Fruit fly (Drosophila melanogaster) whole organism, prepupa: ENCODE data around the gene bb8.
A peak's percentile ranks its signal among the peaks of the same experiment; 100 is the strongest.

ENCODE experiments used
- Blimp-1 ChIP-seq: fragments of 200-800 bp; sonication (Bioruptor generic); optimal IDR thresholded peaks from 3 replicates; lab custom pipeline; 2017; ENCODE audit warnings: missing biosample characterization, missing genetic modification characterization, mild to moderate bottlenecking, moderate library complexity, missing genetic modification reagents
- CG10631 ChIP-seq: fragments of 200-800 bp; sonication (Bioruptor generic); optimal IDR thresholded peaks from 2 replicates; lab custom pipeline; 2016; ENCODE audit warnings: missing biosample characterization, missing genetic modification characterization
- CG10669 ChIP-seq: fragments of 200-800 bp; sonication (Bioruptor generic); optimal IDR thresholded peaks from 3 replicates; lab custom pipeline; 2018; ENCODE audit warnings: missing biosample characterization, mild to moderate bottlenecking, missing genetic modification characterization, moderate library complexity
- CG11294 ChIP-seq: fragments of 200-800 bp; sonication (Bioruptor generic); IDR thresholded peaks from 2 replicates; pipeline ENCODE4 v1.3.6; 2022; ENCODE audit warnings: missing biosample characterization, missing genetic modification characterization
- CG11762 ChIP-seq: fragments of 200-800 bp; sonication (Bioruptor generic); optimal IDR thresholded peaks from 3 replicates; lab custom pipeline; 2016; ENCODE audit warnings: missing biosample characterization, missing genetic modification characterization; ENCODE audit not compliant: insufficient read depth
- CG11902 ChIP-seq: fragments of 200-800 bp; sonication (Bioruptor generic); optimal IDR thresholded peaks from 3 replicates; lab custom pipeline; 2016; ENCODE audit warnings: missing biosample characterization, missing genetic modification characterization
- CG15336 ChIP-seq: fragments of 200-800 bp; sonication (Bioruptor generic); IDR thresholded peaks from 2 replicates; pipeline ENCODE4 v1.3.6; 2022; ENCODE audit warnings: missing biosample characterization, missing genetic modification characterization
- CG16779 ChIP-seq: fragments of 200-800 bp; sonication (Bioruptor generic); optimal IDR thresholded peaks from 3 replicates; lab custom pipeline; 2017; ENCODE audit warnings: missing biosample characterization, mild to moderate bottlenecking, missing genetic modification characterization
- CG3032 ChIP-seq: fragments of 200-800 bp; optimal IDR thresholded peaks from 2 replicates; lab custom pipeline; 2019; ENCODE audit warnings: missing biosample characterization, mild to moderate bottlenecking, missing genetic modification characterization, moderate library complexity
- CG31627 ChIP-seq: fragments of 200-800 bp; sonication (Bioruptor generic); optimal IDR thresholded peaks from 3 replicates; lab custom pipeline; 2016; ENCODE audit warnings: missing biosample characterization, missing genetic modification characterization
- CG32006 ChIP-seq: fragments of 200-800 bp; sonication (Bioruptor generic); optimal IDR thresholded peaks from 3 replicates; lab custom pipeline; 2017; ENCODE audit warnings: missing biosample characterization, mild to moderate bottlenecking, missing genetic modification characterization
- CG34406 ChIP-seq: fragments of 200-800 bp; sonication (Bioruptor generic); optimal IDR thresholded peaks from 3 replicates; lab custom pipeline; 2016; ENCODE audit warnings: missing biosample characterization, missing genetic modification characterization
- CG3919 ChIP-seq: fragments of 200-800 bp; sonication (Bioruptor generic); optimal IDR thresholded peaks from 3 replicates; lab custom pipeline; 2016; ENCODE audit warnings: missing biosample characterization, missing genetic modification characterization
- CG6163 ChIP-seq: fragments of 200-800 bp; sonication (Bioruptor generic); IDR thresholded peaks from 3 replicates; pipeline ENCODE4 v1.3.6; 2022; ENCODE audit warnings: missing biosample characterization, missing genetic modification characterization
- CG6276 ChIP-seq: fragments of 200-800 bp; sonication (Bioruptor generic); optimal IDR thresholded peaks from 2 replicates; lab custom pipeline; 2017; ENCODE audit warnings: missing biosample characterization, mild to moderate bottlenecking, missing genetic modification characterization
- CG6792 ChIP-seq: fragments of 200-800 bp; sonication (Bioruptor generic); optimal IDR thresholded peaks from 3 replicates; lab custom pipeline; 2016; ENCODE audit warnings: missing biosample characterization, missing genetic modification characterization
- CG6808 ChIP-seq: fragments of 200-800 bp; sonication (Bioruptor generic); optimal IDR thresholded peaks from 3 replicates; lab custom pipeline; 2017; ENCODE audit warnings: missing biosample characterization, missing genetic modification characterization, mild to moderate bottlenecking, moderate library complexity, missing genetic modification reagents
- CG6854 ChIP-seq: fragments of 200-800 bp; sonication (Bioruptor generic); optimal IDR thresholded peaks from 2 replicates; lab custom pipeline; 2017; ENCODE audit warnings: missing biosample characterization, mild to moderate bottlenecking, missing genetic modification characterization
- CG7368 ChIP-seq: fragments of 200-800 bp; sonication (Bioruptor generic); optimal IDR thresholded peaks from 3 replicates; lab custom pipeline; 2016; ENCODE audit warnings: missing biosample characterization, missing genetic modification characterization
- CG8119 ChIP-seq: fragments of 200-800 bp; sonication (Bioruptor generic); IDR thresholded peaks from 3 replicates; pipeline ENCODE4 v1.3.6; 2022; ENCODE audit warnings: missing biosample characterization, missing genetic modification characterization
- CG8319 ChIP-seq: fragments of 200-800 bp; sonication (Bioruptor generic); optimal IDR thresholded peaks from 3 replicates; lab custom pipeline; 2016; ENCODE audit warnings: missing biosample characterization, missing genetic modification characterization
- CG8632 ChIP-seq: fragments of 200-800 bp; sonication (Bioruptor generic); optimal IDR thresholded peaks from 3 replicates; lab custom pipeline; 2016; ENCODE audit warnings: missing biosample characterization, missing genetic modification characterization
- CG9139 ChIP-seq: fragments of 200-800 bp; sonication (Bioruptor generic); optimal IDR thresholded peaks from 3 replicates; lab custom pipeline; 2017; ENCODE audit warnings: missing biosample characterization, mild to moderate bottlenecking, missing genetic modification characterization
- Eip78C ChIP-seq: fragments of 200-800 bp; sonication (Bioruptor generic); peaks from one replicate; lab custom pipeline; 2016; ENCODE audit warnings: missing biosample characterization, missing genetic modification characterization
- Eip93F ChIP-seq: fragments of 200-800 bp; sonication (Bioruptor generic); optimal IDR thresholded peaks from 2 replicates; lab custom pipeline; 2016; ENCODE audit warnings: missing biosample characterization, mild to moderate bottlenecking, missing genetic modification characterization
- Ets96B ChIP-seq: fragments of 200-800 bp; optimal IDR thresholded peaks from 2 replicates; lab custom pipeline; 2019; ENCODE audit warnings: missing biosample characterization, mild to moderate bottlenecking, missing genetic modification characterization, moderate library complexity
- Hr38 ChIP-seq: sonication (Bioruptor generic); optimal IDR thresholded peaks from 2 replicates; lab custom pipeline; 2016; ENCODE audit warnings: missing biosample characterization, missing genetic modification characterization
- Hr39 ChIP-seq: fragments of 200-800 bp; sonication (Bioruptor generic); optimal IDR thresholded peaks from 2 replicates; lab custom pipeline; 2016; ENCODE audit warnings: missing biosample characterization, missing genetic modification characterization
- Hr4 ChIP-seq: fragments of 200-800 bp; sonication (Bioruptor generic); optimal IDR thresholded peaks from 3 replicates; lab custom pipeline; 2016; ENCODE audit warnings: missing biosample characterization, missing genetic modification characterization
- Lpt ChIP-seq: fragments of 200-800 bp; sonication (Bioruptor generic); optimal IDR thresholded peaks from 3 replicates; lab custom pipeline; 2016; ENCODE audit warnings: missing biosample characterization, missing genetic modification characterization
- Met ChIP-seq: fragments of 200-800 bp; sonication (Bioruptor generic); optimal IDR thresholded peaks from 3 replicates; lab custom pipeline; 2016; ENCODE audit warnings: missing biosample characterization, missing genetic modification characterization
- Smox ChIP-seq: fragments of 200-800 bp; sonication (Bioruptor generic); optimal IDR thresholded peaks from 3 replicates; lab custom pipeline; 2016; ENCODE audit warnings: missing biosample characterization, missing genetic modification characterization
- achi ChIP-seq: fragments of 200-800 bp; sonication (Bioruptor generic); optimal IDR thresholded peaks from 3 replicates; lab custom pipeline; 2016; ENCODE audit warnings: missing biosample characterization, missing genetic modification characterization
- cyc ChIP-seq: fragments of 200-800 bp; sonication (Bioruptor generic); optimal IDR thresholded peaks from 3 replicates; lab custom pipeline; 2016; ENCODE audit warnings: missing biosample characterization, missing genetic modification characterization
- dac ChIP-seq: fragments of 200-800 bp; sonication (Bioruptor generic); optimal IDR thresholded peaks from 2 replicates; lab custom pipeline; 2017; ENCODE audit warnings: missing biosample characterization, mild to moderate bottlenecking, missing genetic modification characterization
- dsx ChIP-seq: fragments of 200-800 bp; optimal IDR thresholded peaks from 3 replicates; lab custom pipeline; 2019; ENCODE audit warnings: missing biosample characterization, mild to moderate bottlenecking, missing genetic modification characterization, moderate library complexity; ENCODE audit not compliant: poor library complexity, severe bottlenecking
- eg ChIP-seq: fragments of 200-800 bp; sonication (Bioruptor generic); IDR thresholded peaks from 3 replicates; pipeline ENCODE4 v1.3.6; 2022; ENCODE audit warnings: missing biosample characterization, missing genetic modification characterization
- fd59A ChIP-seq: fragments of 200-800 bp; sonication (Bioruptor generic); optimal IDR thresholded peaks from 2 replicates; lab custom pipeline; 2017; ENCODE audit warnings: missing biosample characterization, mild to moderate bottlenecking, missing genetic modification characterization, missing genetic modification reagents
- fd85E ChIP-seq: fragments of 200-800 bp; sonication (Bioruptor generic); optimal IDR thresholded peaks from 3 replicates; lab custom pipeline; 2016; ENCODE audit warnings: missing biosample characterization, missing genetic modification characterization
- fkh ChIP-seq: fragments of 200-800 bp; sonication (Bioruptor generic); optimal IDR thresholded peaks from 3 replicates; lab custom pipeline; 2017; ENCODE audit warnings: missing biosample characterization, mild to moderate bottlenecking, missing genetic modification characterization, moderate library complexity
- lz ChIP-seq: fragments of 200-800 bp; sonication (Bioruptor generic); optimal IDR thresholded peaks from 3 replicates; lab custom pipeline; 2016; ENCODE audit warnings: missing biosample characterization, missing genetic modification characterization
- net ChIP-seq: fragments of 200-800 bp; sonication (Bioruptor generic); optimal IDR thresholded peaks from 3 replicates; lab custom pipeline; 2016; ENCODE audit warnings: missing biosample characterization, missing genetic modification characterization
- pdm3 ChIP-seq: fragments of 200-800 bp; sonication (Bioruptor generic); optimal IDR thresholded peaks from 3 replicates; lab custom pipeline; 2016; ENCODE audit warnings: missing biosample characterization, missing genetic modification characterization
- salr ChIP-seq, 2 experiments: fragments of 200-800 bp; sonication (Bioruptor generic); optimal IDR thresholded peaks; 3 replicates each; lab custom pipeline; 2016 to 2018; ENCODE audit warnings: missing biosample characterization in 2 of 2, missing genetic modification characterization in 2 of 2, mild to moderate bottlenecking in 1 of 2
- spab ChIP-seq: fragments of 200-800 bp; sonication (Bioruptor generic); optimal IDR thresholded peaks from 2 replicates; lab custom pipeline; 2017; ENCODE audit warnings: missing biosample characterization, mild to moderate bottlenecking, missing genetic modification characterization, missing genetic modification reagents
- ss ChIP-seq, 2 experiments: fragments of 200-800 bp; sonication (Bioruptor generic); optimal IDR thresholded peaks; 2 replicates in 1 of 2; 3 replicates in 1 of 2; lab custom pipeline; 2017 to 2018; ENCODE audit warnings: mild to moderate bottlenecking in 2 of 2, missing biosample characterization in 2 of 2, missing genetic modification characterization in 2 of 2, moderate library complexity in 1 of 2
- svp ChIP-seq: fragments of 200-800 bp; sonication (Bioruptor generic); peaks from one replicate; lab custom pipeline; 2016; ENCODE audit warnings: missing biosample characterization, missing genetic modification characterization
- topi ChIP-seq: fragments of 200-800 bp; sonication (Bioruptor generic); optimal IDR thresholded peaks from 3 replicates; lab custom pipeline; 2016; ENCODE audit warnings: missing biosample characterization, missing genetic modification characterization
- vri ChIP-seq: fragments of 200-800 bp; sonication (Bioruptor generic); optimal IDR thresholded peaks from 3 replicates; lab custom pipeline; 2016; ENCODE audit warnings: missing biosample characterization, mild to moderate bottlenecking, missing genetic modification characterization

Gene bb8

DNA sequence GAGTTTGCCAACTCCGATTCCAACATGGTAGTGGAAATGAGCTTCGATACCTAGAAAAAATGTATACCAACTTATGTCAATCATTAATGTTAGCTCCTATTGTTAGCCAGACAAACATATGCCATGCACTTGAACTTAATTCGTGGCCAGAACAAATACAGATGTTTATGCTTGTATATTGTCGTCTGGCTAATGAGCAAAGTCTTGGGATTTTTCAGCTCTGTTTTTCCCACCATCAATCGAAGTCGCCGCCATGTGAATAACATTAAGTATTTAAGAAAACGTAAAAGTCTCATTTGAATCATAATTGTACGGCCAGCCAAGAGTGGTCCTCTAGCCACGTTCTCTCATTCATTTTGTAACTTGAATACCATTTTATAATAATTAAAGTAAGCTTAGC is 6.3 kb downstream of the bb8 start, which contains the start of gene CG6763:
CG6763 (plus strand) TSS at position 301 of the 400 bp plus-strand sequence.
- no peak for TF ChIP-seq CG6792
- TF ChIP-seq CG3919, result no peak
- TF ChIP-seq Smox (GFP tag; lab: Kevin White, UChicago), result no peak
- peak; percentile 4 for TF ChIP-seq fkh (GFP tag; lab: Kevin White, UChicago)
- no peak for TF ChIP-seq CG11294 (GFP tag; lab: Robert Waterston, UW)
- TF ChIP-seq Eip93F (GFP tag; lab: Kevin White, UChicago), result no peak
- no peak for TF ChIP-seq CG10631 (GFP tag; lab: Kevin White, UChicago)

dm6 chr3R:23280806-23281257 is 9.2 kb downstream of the bb8 start, which contains the start of the genes orb and Cdc16:
orb (minus strand) TSS chr3R:23280856.
Cdc16 (plus strand) TSS chr3R:23281201.
- TF ChIP-seq ss (GFP tag; optimal IDR thresholded peaks at IDR 0.05; lab: Kevin White, UChicago), result peak in 1 of 2 experiments; percentile 54
- peak; percentile 89 for TF ChIP-seq achi (GFP tag; lab: Kevin White, UChicago)
- peak; percentile 78 for TF ChIP-seq CG31627 (GFP tag; lab: Kevin White, UChicago)
- peak; percentile 95 for TF ChIP-seq eg (GFP tag; lab: Robert Waterston, UW)
- TF ChIP-seq CG34406, result peak; percentile 86
- TF ChIP-seq Lpt (GFP tag; lab: Kevin White, UChicago), result peak; percentile 69
- no peak for TF ChIP-seq Hr38 (GFP tag; lab: Kevin White, UChicago)
- TF ChIP-seq cyc (GFP tag; lab: Kevin White, UChicago), result peak; percentile 83
- TF ChIP-seq fd85E, result no peak
- TF ChIP-seq CG32006 (GFP tag; lab: Kevin White, UChicago), result peak; percentile 87
- peak; percentile 86 for TF ChIP-seq Hr4 (GFP tag; lab: Kevin White, UChicago)
- peak; percentile 83 for TF ChIP-seq Smox (GFP tag; lab: Kevin White, UChicago)
- peak; percentile 98 for TF ChIP-seq CG3032 (tag; lab: Kevin White, UChicago)
- peak; percentile 90 for TF ChIP-seq CG8119
- TF ChIP-seq CG6163 (GFP tag; lab: Robert Waterston, UW), result peak; percentile 94
- peak; percentile 96 for TF ChIP-seq Eip78C (GFP tag; lab: Kevin White, UChicago)
- peak; percentile 86 for TF ChIP-seq Eip93F (GFP tag; lab: Kevin White, UChicago)
- TF ChIP-seq CG3919, result peak; percentile 90
- no peak for TF ChIP-seq Met (GFP tag; lab: Kevin White, UChicago)
- TF ChIP-seq pdm3 (GFP tag; lab: Kevin White, UChicago), result no peak
- TF ChIP-seq spab (GFP tag; lab: Kevin White, UChicago), result peak; percentile 72
- TF ChIP-seq fkh (GFP tag; lab: Kevin White, UChicago), result peak; percentile 72
- TF ChIP-seq CG6854 (GFP tag; lab: Kevin White, UChicago), result no peak
- TF ChIP-seq Blimp-1 (GFP tag; lab: Kevin White, UChicago), result no peak
- TF ChIP-seq lz (GFP tag; lab: Kevin White, UChicago), result peak; percentile 81
- peak; percentile 65 for TF ChIP-seq CG16779 (tag; lab: Kevin White, UChicago)
- TF ChIP-seq CG11294 (GFP tag; lab: Robert Waterston, UW), result peak; percentile 80
- peak; percentile 73 for TF ChIP-seq topi
- TF ChIP-seq CG11902 (GFP tag; lab: Kevin White, UChicago), result peak; percentile 68
- TF ChIP-seq dsx, result no peak
- TF ChIP-seq CG10669 (GFP tag; lab: Kevin White, UChicago), result peak; percentile 84
- peak; percentile 80 for TF ChIP-seq vri
- peak; percentile 93 for TF ChIP-seq Ets96B (tag; lab: Kevin White, UChicago)
- peak; percentile 72 for TF ChIP-seq Hr39 (GFP tag; lab: Kevin White, UChicago)
- TF ChIP-seq salr (GFP tag; optimal IDR thresholded peaks at IDR 0.05; lab: Kevin White, UChicago), result peak; percentile 60 to 77
- no peak for TF ChIP-seq dac (GFP tag; lab: Kevin White, UChicago)
- TF ChIP-seq CG15336, result peak; percentile 91
- peak; percentile 73 for TF ChIP-seq CG7368 (GFP tag; lab: Kevin White, UChicago)
- peak; percentile 68 for TF ChIP-seq CG8319 (GFP tag; lab: Kevin White, UChicago)
- TF ChIP-seq svp (GFP tag; lab: Kevin White, UChicago), result no peak
- TF ChIP-seq CG6808, result peak; percentile 73
- TF ChIP-seq net (GFP tag; lab: Kevin White, UChicago), result peak; percentile 77
- TF ChIP-seq CG11762 (GFP tag; lab: Kevin White, UChicago), result peak; percentile 72
- peak; percentile 85 for TF ChIP-seq CG8632 (GFP tag; lab: Kevin White, UChicago)
- TF ChIP-seq fd59A (GFP tag; lab: Kevin White, UChicago), result peak; percentile 60
- peak; percentile 26 for TF ChIP-seq CG9139 (GFP tag; lab: Kevin White, UChicago)
- peak; percentile 81 for TF ChIP-seq CG6276 (GFP tag; lab: Kevin White, UChicago)
- peak; percentile 89 for TF ChIP-seq CG10631 (GFP tag; lab: Kevin White, UChicago)
